Worm (Caenorhabditis elegans) whole organism, late embryonic: ENCODE measurements around the gene mtg-1.

ENCODE experiments used
- C08G9.2 ChIP-seq: sonication (generic microtip); optimal IDR thresholded peaks from 2 replicates; lab custom pipeline; 2016; ENCODE audit warnings: mild to moderate bottlenecking, missing genetic modification characterization, moderate library complexity, missing compliant biosample characterization
- K02D7.2 ChIP-seq: sonication (generic microtip); optimal IDR thresholded peaks from 2 replicates; lab custom pipeline; 2017; ENCODE audit warnings: mild to moderate bottlenecking, missing genetic modification characterization, missing compliant biosample characterization
- K09A11.1 ChIP-seq: sonication (generic microtip); optimal IDR thresholded peaks from 2 replicates; lab custom pipeline; 2017; ENCODE audit warnings: antibody characterized with exemption, mild to moderate bottlenecking, missing genetic modification characterization, missing compliant biosample characterization; ENCODE audit not compliant: insufficient read depth
- T23F11.4 ChIP-seq: fragments of 200-800 bp; sonication (Bioruptor generic); optimal IDR thresholded peaks from 2 replicates; lab custom pipeline; 2018; ENCODE audit warnings: mild to moderate bottlenecking, missing genetic modification characterization, missing compliant biosample characterization
- ahr-1 ChIP-seq: sonication (generic microtip); optimal IDR thresholded peaks from 2 replicates; lab custom pipeline; 2016; ENCODE audit warnings: missing genetic modification characterization, missing compliant biosample characterization
- ama-1 ChIP-seq: fragments of 150-350 bp; optimal IDR thresholded peaks from 2 replicates; lab custom pipeline; 2014
- ceh-14 ChIP-seq: sonication (generic microtip); optimal IDR thresholded peaks from 2 replicates; lab custom pipeline; 2016; ENCODE audit warnings: missing genotype, missing genetic modification characterization, missing compliant biosample characterization
- ceh-18 ChIP-seq: sonication (generic microtip); optimal IDR thresholded peaks from 2 replicates; lab custom pipeline; 2016; ENCODE audit warnings: missing genetic modification characterization, missing compliant biosample characterization
- ceh-2 ChIP-seq: sonication (generic microtip); optimal IDR thresholded peaks from 2 replicates; lab custom pipeline; 2016; ENCODE audit warnings: missing genotype, missing genetic modification characterization, missing compliant biosample characterization
- ceh-24 ChIP-seq: sonication (generic microtip); optimal IDR thresholded peaks from 2 replicates; lab custom pipeline; 2016; ENCODE audit warnings: mild to moderate bottlenecking, missing genetic modification characterization, missing compliant biosample characterization
- ceh-30 ChIP-seq: fragments of 150-350 bp; optimal IDR thresholded peaks from 2 replicates; lab custom pipeline; 2014; ENCODE audit warnings: missing biosample characterization, missing genetic modification characterization
- ceh-31 ChIP-seq: sonication (generic microtip); optimal IDR thresholded peaks from 2 replicates; lab custom pipeline; 2016; ENCODE audit warnings: missing genetic modification characterization, missing compliant biosample characterization
- ceh-34 ChIP-seq: sonication (generic microtip); optimal IDR thresholded peaks from 2 replicates; lab custom pipeline; 2016; ENCODE audit warnings: mild to moderate bottlenecking, missing genetic modification characterization, missing compliant biosample characterization
- ceh-48 ChIP-seq: sonication (generic microtip); optimal IDR thresholded peaks from 2 replicates; lab custom pipeline; 2016; ENCODE audit warnings: missing genetic modification characterization, inconsistent platforms, missing compliant biosample characterization
- ceh-6 ChIP-seq: fragments of 200-800 bp; sonication (Bioruptor generic); optimal IDR thresholded peaks from 2 replicates; lab custom pipeline; 2018; ENCODE audit warnings: mild to moderate bottlenecking, missing genetic modification characterization, missing compliant biosample characterization
- ceh-9 ChIP-seq: sonication (generic microtip); optimal IDR thresholded peaks from 2 replicates; lab custom pipeline; 2016; ENCODE audit warnings: mild to moderate bottlenecking, missing genetic modification characterization, inconsistent platforms, missing compliant biosample characterization
- che-1 ChIP-seq: sonication (generic microtip); optimal IDR thresholded peaks from 2 replicates; lab custom pipeline; 2016; ENCODE audit warnings: mild to moderate bottlenecking, missing genetic modification characterization, missing compliant biosample characterization
- dve-1 ChIP-seq: sonication (generic microtip); optimal IDR thresholded peaks from 2 replicates; lab custom pipeline; 2017; ENCODE audit warnings: antibody characterized with exemption, mild to moderate bottlenecking, missing genetic modification characterization, missing compliant biosample characterization
- elt-2 ChIP-seq: sonication (generic microtip); optimal IDR thresholded peaks from 2 replicates; lab custom pipeline; 2016; ENCODE audit warnings: missing genetic modification reagents, missing genetic modification characterization, missing compliant biosample characterization
- elt-4 ChIP-seq: sonication (generic microtip); optimal IDR thresholded peaks from 2 replicates; lab custom pipeline; 2016; ENCODE audit warnings: missing genetic modification characterization, missing compliant biosample characterization
- ets-4 ChIP-seq: sonication (generic microtip); optimal IDR thresholded peaks from 2 replicates; lab custom pipeline; 2016; ENCODE audit warnings: missing genetic modification characterization, missing compliant biosample characterization
- fax-1 ChIP-seq: sonication (generic microtip); optimal IDR thresholded peaks from 2 replicates; lab custom pipeline; 2016; ENCODE audit warnings: missing genotype, missing genetic modification characterization, missing compliant biosample characterization
- fkh-6 ChIP-seq: sonication (generic microtip); optimal IDR thresholded peaks from 2 replicates; lab custom pipeline; 2016; ENCODE audit warnings: missing genetic modification characterization, missing compliant biosample characterization
- hlh-30 ChIP-seq: sonication (generic microtip); optimal IDR thresholded peaks from 2 replicates; lab custom pipeline; 2017; ENCODE audit warnings: antibody characterized with exemption, missing genetic modification characterization, missing compliant biosample characterization; ENCODE audit not compliant: insufficient read depth
- lim-6 ChIP-seq: sonication (generic microtip); optimal IDR thresholded peaks from 2 replicates; lab custom pipeline; 2016; ENCODE audit warnings: missing genetic modification characterization, missing compliant biosample characterization
- nhr-232 ChIP-seq: sonication (generic microtip); optimal IDR thresholded peaks from 2 replicates; lab custom pipeline; 2016; ENCODE audit warnings: missing genetic modification characterization, missing compliant biosample characterization
- npax-4 ChIP-seq: sonication (generic microtip); optimal IDR thresholded peaks from 2 replicates; lab custom pipeline; 2016; ENCODE audit warnings: missing genetic modification characterization, missing compliant biosample characterization
- pat-9 ChIP-seq: fragments of 200-800 bp; sonication (Bioruptor generic); optimal IDR thresholded peaks from 2 replicates; lab custom pipeline; 2018; ENCODE audit warnings: mild to moderate bottlenecking, missing genetic modification characterization, moderate library complexity, missing compliant biosample characterization
- pros-1 ChIP-seq: fragments of 150-350 bp; optimal IDR thresholded peaks from 2 replicates; lab custom pipeline; 2014; ENCODE audit warnings: missing biosample characterization, missing genetic modification reagents, missing genetic modification characterization
- rnt-1 ChIP-seq: sonication (generic microtip); optimal IDR thresholded peaks from 2 replicates; lab custom pipeline; 2016; ENCODE audit warnings: missing genetic modification characterization, missing compliant biosample characterization
- sox-2 ChIP-seq: fragments of 200-800 bp; sonication (Bioruptor generic); IDR thresholded peaks from 2 replicates; pipeline ENCODE4 v1.3.6; 2022; ENCODE audit warnings: missing genetic modification reagents, missing genetic modification characterization, missing compliant biosample characterization
- sox-4 ChIP-seq: sonication (generic microtip); optimal IDR thresholded peaks from 2 replicates; lab custom pipeline; 2017; ENCODE audit warnings: mild to moderate bottlenecking, missing genetic modification characterization, inconsistent platforms, missing compliant biosample characterization
- tbx-2 ChIP-seq: sonication (generic microtip); optimal IDR thresholded peaks from 2 replicates; lab custom pipeline; 2016; ENCODE audit warnings: missing genetic modification characterization, missing compliant biosample characterization
- tbx-7 ChIP-seq: sonication (generic microtip); optimal IDR thresholded peaks from 2 replicates; lab custom pipeline; 2016; ENCODE audit warnings: missing genotype, missing genetic modification characterization, missing compliant biosample characterization
- unc-3 ChIP-seq, 2 experiments: fragments of 200-800 bp in 1 of 2; sonication (Bioruptor generic) in 1 of 2; sonication (generic microtip) in 1 of 2; conservative IDR thresholded peaks in 1 of 2; optimal IDR thresholded peaks in 1 of 2; 2 replicates each; pipeline versions ENCODE4 v1.3.6 to Lab custom; 2016 to 2022; ENCODE audit warnings: missing compliant biosample characterization in 2 of 2, missing genetic modification characterization in 2 of 2, missing genetic modification reagents in 1 of 2
- unc-42 ChIP-seq: sonication (generic microtip); optimal IDR thresholded peaks from 2 replicates; lab custom pipeline; 2016; ENCODE audit warnings: missing genotype, missing genetic modification characterization, missing compliant biosample characterization
- zip-5 ChIP-seq: sonication (generic microtip); optimal IDR thresholded peaks from 2 replicates; lab custom pipeline; 2016; ENCODE audit warnings: missing genetic modification characterization, missing compliant biosample characterization
- ztf-16 ChIP-seq: sonication (generic microtip); optimal IDR thresholded peaks from 2 replicates; lab custom pipeline; 2017; ENCODE audit warnings: missing genetic modification characterization, missing compliant biosample characterization

Gene mtg-1

ce11 chrIII:1534431-1534830, 857 bp downstream of the mtg-1 start:
- TF ChIP-seq ceh-18 (tag; lab: Kevin White, UChicago), result no peak
- TF ChIP-seq ceh-31 (tag; lab: Kevin White, UChicago), result no peak
- TF ChIP-seq ama-1 (lab: Kevin White, UChicago), result no peak
- TF ChIP-seq fkh-6 (tag; lab: Kevin White, UChicago), result no peak
- no peak for TF ChIP-seq ceh-34 (tag; lab: Kevin White, UChicago)
- no peak for TF ChIP-seq hlh-30 (tag; lab: Kevin White, UChicago)
- TF ChIP-seq dve-1 (tag; lab: Kevin White, UChicago), result no peak
- no peak for TF ChIP-seq nhr-232 (tag; lab: Kevin White, UChicago)
- no peak for TF ChIP-seq npax-4 (tag; lab: Kevin White, UChicago)
- no peak for TF ChIP-seq fax-1 (tag; lab: Kevin White, UChicago)
- no peak for TF ChIP-seq sox-2 (GFP tag; lab: Robert Waterston, UW)
- TF ChIP-seq pat-9 (tag; lab: Kevin White, UChicago), result no peak
- TF ChIP-seq sox-4 (tag; lab: Kevin White, UChicago), result no peak
- no peak for TF ChIP-seq K02D7.2 (tag; lab: Kevin White, UChicago)
- TF ChIP-seq ceh-24 (tag; lab: Kevin White, UChicago), result no peak
- no peak for TF ChIP-seq rnt-1

- TF ChIP-seq sox-2 (GFP tag; lab: Robert Waterston, UW), result no peak
Measured at ce11 chrIII:1539366-1539765, 5.8 kb downstream of the mtg-1 start.

ce11 chrIII:1540100-1540695, 6.6 kb downstream of the mtg-1 start, which contains the start of the genes Y67D2.5 and cisd-3.2:
TSS of gene Y67D2.5 (minus strand) at chrIII:1540244.
TSS of gene cisd-3.2 (plus strand) at chrIII:1540493.
- TF ChIP-seq fax-1 (tag; lab: Kevin White, UChicago), result peak; percentile 16
- TF ChIP-seq tbx-7 (tag; lab: Kevin White, UChicago), result peak; percentile 56
- peak; percentile 69 for TF ChIP-seq ceh-31 (tag; lab: Kevin White, UChicago)
- no peak for TF ChIP-seq fkh-6 (tag; lab: Kevin White, UChicago)
- TF ChIP-seq ceh-6 (GFP tag; lab: Kevin White, UChicago), result no peak
- no peak for TF ChIP-seq unc-42 (tag; lab: Kevin White, UChicago)
- TF ChIP-seq ztf-16 (tag; lab: Kevin White, UChicago), result no peak
- peak; percentile 33 for TF ChIP-seq elt-2 (tag; lab: Kevin White, UChicago)
- no peak for TF ChIP-seq ceh-24 (tag; lab: Kevin White, UChicago)
- TF ChIP-seq T23F11.4 (GFP tag; lab: Kevin White, UChicago), result no peak
- TF ChIP-seq ceh-2 (tag; lab: Kevin White, UChicago), result peak; percentile 68
- peak; percentile 78 for TF ChIP-seq C08G9.2 (tag; lab: Kevin White, UChicago)
- no peak for TF ChIP-seq che-1
- TF ChIP-seq nhr-232 (tag; lab: Kevin White, UChicago), result no peak
- peak; percentile 37 for TF ChIP-seq zip-5 (tag; lab: Kevin White, UChicago)
- no peak for TF ChIP-seq sox-2 (GFP tag; lab: Robert Waterston, UW)
- TF ChIP-seq ahr-1, result peak; percentile 4
- peak; percentile 65 for TF ChIP-seq ets-4 (tag; lab: Kevin White, UChicago)
- TF ChIP-seq tbx-2, result peak; percentile 66
- no peak for TF ChIP-seq ceh-34 (tag; lab: Kevin White, UChicago)

- TF ChIP-seq che-1 (no peak), ceh-48 (tag; lab: Kevin White, UChicago) (peak; percentile 43)
Measured at ce11 chrIII:1543406-1544011, 9.9 kb downstream of the mtg-1 start.

DNA sequence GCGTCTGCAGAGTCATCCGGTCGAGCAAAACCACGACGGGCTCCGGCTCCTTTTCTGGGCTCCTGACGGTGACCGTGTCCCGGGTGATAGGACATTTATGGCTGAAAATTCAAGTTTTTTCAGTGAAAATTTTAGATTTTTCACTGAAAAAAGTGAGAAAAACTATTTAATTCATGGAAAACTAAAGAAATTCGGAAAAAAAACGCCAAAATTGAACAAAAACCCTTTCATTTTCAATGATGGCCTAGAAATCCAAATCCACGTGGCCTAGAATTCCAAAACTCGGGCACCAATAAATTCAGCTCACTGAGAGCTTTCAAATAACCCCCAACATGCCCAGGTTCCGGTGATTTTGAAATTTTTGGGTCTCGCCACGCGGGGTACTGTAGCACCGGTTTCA, 20.8 kb downstream of the mtg-1 start, which contains the start of gene ddx-35:
Gene ddx-35, minus strand, starts transcription at position 101 of the 400 bp plus-strand sequence.
- TF ChIP-seq elt-4, result no peak
- TF ChIP-seq ceh-9 (tag; lab: Kevin White, UChicago), result no peak
- TF ChIP-seq ceh-30 (tag; lab: Kevin White, UChicago), result no peak
- TF ChIP-seq lim-6 (tag; lab: Kevin White, UChicago), result no peak
- no peak for TF ChIP-seq K09A11.1 (tag; lab: Kevin White, UChicago)
- no peak for TF ChIP-seq fax-1 (tag; lab: Kevin White, UChicago)
- TF ChIP-seq ahr-1, result no peak
- no peak for TF ChIP-seq pros-1 (tag; lab: Kevin White, UChicago)
- TF ChIP-seq ceh-14 (tag; lab: Kevin White, UChicago), result no peak
- TF ChIP-seq rnt-1, result no peak
- no peak for TF ChIP-seq unc-3 (GFP tag; conservative IDR thresholded peaks at IDR 0.05; lab: Robert Waterston, UW)
- TF ChIP-seq unc-3 (tag; optimal IDR thresholded peaks at IDR 0.05; lab: Kevin White, UChicago), result no peak
